Worm (Caenorhabditis elegans): ENCODE data around the gene JC8.4.

JC8.4 gene

DNA sequence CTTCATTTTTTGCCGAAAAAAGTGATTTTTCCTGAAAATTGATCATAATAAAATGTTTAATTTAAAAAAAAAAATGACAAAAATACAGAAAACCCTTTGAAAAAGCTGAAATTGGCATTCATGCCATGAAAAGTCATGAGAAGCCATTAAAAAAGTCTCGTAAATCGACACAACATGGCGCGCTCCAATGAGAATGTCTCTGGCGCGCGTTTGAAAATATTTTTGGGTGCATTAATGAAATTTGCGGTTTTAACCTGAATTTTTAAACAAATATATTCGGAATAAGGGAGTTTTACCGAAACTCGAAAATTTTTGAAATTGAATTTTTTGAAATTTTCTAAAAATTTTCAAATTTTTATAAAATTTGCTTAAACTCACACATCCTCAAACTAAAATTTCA is 4.3 kb downstream of the JC8.4 start:
- TF ChIP-seq dpl-1 (GFP tag; optimal IDR thresholded peaks at IDR 0.05): peak in 1 of 3 experiments; percentile 24
- peak; percentile 0 to 17 for TF ChIP-seq efl-1 (optimal IDR thresholded peaks at IDR 0.05)
- TF ChIP-seq efl-1 (GFP tag; optimal IDR thresholded peaks at IDR 0.05 in 1 of 2): peak in 1 of 2 experiments; percentile 93
- TF ChIP-seq nhr-19 (GFP tag; conservative IDR thresholded peaks at IDR 0.05): no peak
- TF ChIP-seq nhr-28 (tag; optimal IDR thresholded peaks at IDR 0.05): no peak
- TF ChIP-seq lin-35 (GFP tag; optimal IDR thresholded peaks at IDR 0.05): peak in 1 of 2 experiments; percentile 34
- no peak for TF ChIP-seq sptf-1 (tag; optimal IDR thresholded peaks at IDR 0.05)
- no peak for TF ChIP-seq fos-1 (tag; optimal IDR thresholded peaks at IDR 0.05)
- TF ChIP-seq ceh-63 (GFP tag; optimal IDR thresholded peaks at IDR 0.05): no peak
- no peak for TF ChIP-seq swsn-7 (tag; optimal IDR thresholded peaks at IDR 0.05)
- no peak for TF ChIP-seq hpl-2 (GFP tag; optimal IDR thresholded peaks at IDR 0.05)
- TF ChIP-seq irx-1 (tag; optimal IDR thresholded peaks at IDR 0.05): no peak
- TF ChIP-seq jun-1 (tag; optimal IDR thresholded peaks at IDR 0.05): no peak
- no peak for TF ChIP-seq hlh-17 (GFP tag; optimal IDR thresholded peaks at IDR 0.05; ENCODE audit: borderline replicate concordance)

DNA sequence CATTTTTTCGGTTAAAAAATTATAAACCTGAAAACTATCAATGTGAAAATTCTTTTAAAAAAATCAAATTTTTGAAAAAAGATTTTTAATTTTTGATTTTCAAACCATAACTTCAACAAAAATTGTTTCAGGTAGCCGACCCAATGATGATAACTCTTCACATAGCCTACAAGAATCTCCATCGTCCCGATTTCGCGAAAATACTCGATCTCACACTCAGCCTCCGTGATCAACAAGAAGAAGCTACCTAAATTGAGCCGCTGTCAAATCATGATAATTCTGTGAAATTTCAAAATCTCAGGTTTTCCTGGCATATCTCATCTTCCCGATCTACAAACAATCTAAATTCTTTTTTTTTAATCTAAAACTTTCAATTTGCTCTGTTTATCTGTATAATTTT is 6.8 kb downstream of the JC8.4 start:
- TF ChIP-seq grh-1 (GFP tag; IDR thresholded peaks at IDR 0.05) (no peak), dsc-1 (tag; optimal IDR thresholded peaks at IDR 0.05) (no peak), fos-1 (tag; optimal IDR thresholded peaks at IDR 0.05) (no peak), skn-1 (tag; optimal IDR thresholded peaks at IDR 0.05) (no peak), zag-1 (tag; optimal IDR thresholded peaks at IDR 0.05) (no peak), nhr-76 (tag; optimal IDR thresholded peaks at IDR 0.05) (no peak), F16B12.6 (tag; optimal IDR thresholded peaks at IDR 0.05) (no peak), ztf-4 (tag; optimal IDR thresholded peaks at IDR 0.05) (no peak)

DNA sequence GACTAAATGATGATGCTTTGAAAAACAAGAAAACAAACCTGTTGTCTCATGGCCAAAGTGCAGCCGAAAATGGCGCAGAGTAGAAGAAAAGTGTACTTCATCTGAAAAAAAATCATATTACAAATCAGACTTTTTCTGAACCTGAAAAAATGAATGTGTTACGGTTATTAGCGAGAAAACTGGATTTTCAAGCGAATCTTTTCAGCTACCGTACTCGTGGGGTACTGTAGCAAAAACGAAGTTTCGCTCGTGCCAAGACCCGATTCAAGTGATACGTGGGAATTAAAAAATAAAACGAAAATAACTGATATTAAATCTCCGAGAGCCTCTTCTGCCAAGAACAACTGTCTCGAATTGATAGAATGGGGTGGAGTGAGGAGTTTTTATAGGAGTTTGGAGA is 8.7 kb downstream of the JC8.4 start, which contains the start of gene ttr-51:
ttr-51 (minus strand) TSS at position 101 of the 400 bp plus-strand sequence.
- peak; percentile 15 for TF ChIP-seq rnt-1 (tag; optimal IDR thresholded peaks at IDR 0.05)
- no peak for TF ChIP-seq vab-15 (tag; optimal IDR thresholded peaks at IDR 0.05)

DNA sequence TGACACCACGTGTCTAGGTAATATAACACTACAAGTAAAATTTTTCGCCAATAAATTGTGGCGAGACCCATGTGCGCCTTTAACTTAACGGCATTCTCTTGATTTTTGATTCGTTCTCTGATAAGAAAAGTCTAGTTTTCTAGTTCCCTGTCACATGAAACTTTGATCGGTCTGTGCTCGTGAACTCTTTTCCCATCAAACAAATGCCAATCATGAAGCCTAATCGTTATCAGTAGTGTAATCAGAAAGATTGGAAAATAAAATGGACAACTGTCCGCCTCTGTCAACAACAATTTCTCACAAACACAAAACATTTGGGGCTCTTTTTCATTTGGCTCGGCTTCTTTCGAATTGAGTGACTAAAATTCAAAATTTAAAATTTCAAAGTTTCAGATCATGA is 10.4 kb downstream of the JC8.4 start, which contains the start of gene ttr-45:
ttr-45 (plus strand) TSS at position 385 of the 400 bp plus-strand sequence.
- no peak for TF ChIP-seq egl-27 (tag; optimal IDR thresholded peaks at IDR 0.05)
- TF ChIP-seq efl-1 (optimal IDR thresholded peaks at IDR 0.05): no peak
- no peak for TF ChIP-seq efl-1 (GFP tag; optimal IDR thresholded peaks at IDR 0.05 in 1 of 2)
- peak; percentile 64 for TF ChIP-seq unc-130 (tag; optimal IDR thresholded peaks at IDR 0.05)
- peak; percentile 82 for TF ChIP-seq pag-3 (tag; optimal IDR thresholded peaks at IDR 0.05; ENCODE audit: borderline replicate concordance, insufficient read depth)
- peak; percentile 94 for TF ChIP-seq elt-2 (tag; optimal IDR thresholded peaks at IDR 0.05)
- no peak for TF ChIP-seq zip-4 (GFP tag; optimal IDR thresholded peaks at IDR 0.05)
- TF ChIP-seq snu-23 (GFP tag; optimal IDR thresholded peaks at IDR 0.05): peak; percentile 19
- TF ChIP-seq lin-35 (GFP tag; optimal IDR thresholded peaks at IDR 0.05): peak in 1 of 2 experiments; percentile 49
- peak; percentile 68 for TF ChIP-seq rnt-1 (tag; optimal IDR thresholded peaks at IDR 0.05)
- TF ChIP-seq ztf-4 (tag; optimal IDR thresholded peaks at IDR 0.05): no peak
- TF ChIP-seq nhr-20 (tag; optimal IDR thresholded peaks at IDR 0.05): peak; percentile 92
- peak; percentile 65 for TF ChIP-seq nhr-19 (GFP tag; conservative IDR thresholded peaks at IDR 0.05)
- peak; percentile 24 for TF ChIP-seq C16A3.4 (tag; optimal IDR thresholded peaks at IDR 0.05)
- peak; percentile 74 for TF ChIP-seq nhr-71 (tag; optimal IDR thresholded peaks at IDR 0.05)
- TF ChIP-seq lsy-2 (tag; optimal IDR thresholded peaks at IDR 0.05): peak; percentile 25 to 58
- no peak for TF ChIP-seq mep-1 (tag; optimal IDR thresholded peaks at IDR 0.05)
- no peak for TF ChIP-seq ces-1 (GFP tag; optimal IDR thresholded peaks at IDR 0.05)
- TF ChIP-seq elt-3 (tag; optimal IDR thresholded peaks at IDR 0.05): no peak
- peak in 1 of 2 experiments; percentile 24 for TF ChIP-seq mdl-1 (tag; optimal IDR thresholded peaks at IDR 0.05)
- peak; percentile 66 for TF ChIP-seq pqm-1 (tag; optimal IDR thresholded peaks at IDR 0.05)
- TF ChIP-seq aly-2 (tag; optimal IDR thresholded peaks at IDR 0.05): no peak

All from whole organism, L1 larva.